Worm (Caenorhabditis elegans) whole organism, L4/young adult: ENCODE measurements around the gene Y39B6A.33.
"Not testable (repeated sequence)": the region's sequence is repeated elsewhere in the genome, so short reads cannot be mapped to it uniquely, and the experiment has no call there.

Source experiments
- W03F9.2 ChIP-seq: fragments of 150-350 bp; optimal IDR thresholded peaks from 2 replicates; lab custom pipeline; 2014; ENCODE audit warnings: missing biosample characterization, missing genetic modification characterization
- dao-5 ChIP-seq: sonication (generic microtip); optimal IDR thresholded peaks from 2 replicates; lab custom pipeline; 2016; ENCODE audit warnings: missing genotype, missing genetic modification characterization, moderate library complexity, missing compliant biosample characterization
- him-1 ChIP-seq: sonication (generic microtip); optimal IDR thresholded peaks from 2 replicates; lab custom pipeline; 2016; ENCODE audit warnings: missing genotype, missing genetic modification reagents, missing genetic modification characterization, missing compliant biosample characterization

Gene Y39B6A.33

DNA sequence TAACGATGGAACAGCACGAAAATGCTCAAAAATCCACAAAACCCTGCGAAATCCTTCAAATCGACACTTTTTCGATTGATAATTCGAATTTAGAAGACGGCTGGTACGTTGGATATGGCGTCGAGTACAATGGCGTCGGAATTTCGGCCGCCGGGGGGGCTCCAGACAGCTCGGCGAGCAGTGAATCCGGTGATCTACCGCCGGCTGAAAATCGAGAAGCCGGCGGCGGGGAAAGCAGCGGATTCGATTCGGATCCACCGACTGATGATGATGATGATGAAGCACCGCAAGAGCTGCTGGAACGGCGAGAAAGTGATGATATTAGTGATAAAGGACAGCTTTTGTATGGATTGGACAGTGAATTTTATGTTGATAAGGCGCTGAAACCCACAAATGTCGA, 10.8 kb upstream of the Y39B6A.33 start:
- TF ChIP-seq dao-5 (no peak), him-1 (tag; lab: Kevin White, UChicago) (no peak), W03F9.2 (tag; lab: Kevin White, UChicago) (no peak)

DNA sequence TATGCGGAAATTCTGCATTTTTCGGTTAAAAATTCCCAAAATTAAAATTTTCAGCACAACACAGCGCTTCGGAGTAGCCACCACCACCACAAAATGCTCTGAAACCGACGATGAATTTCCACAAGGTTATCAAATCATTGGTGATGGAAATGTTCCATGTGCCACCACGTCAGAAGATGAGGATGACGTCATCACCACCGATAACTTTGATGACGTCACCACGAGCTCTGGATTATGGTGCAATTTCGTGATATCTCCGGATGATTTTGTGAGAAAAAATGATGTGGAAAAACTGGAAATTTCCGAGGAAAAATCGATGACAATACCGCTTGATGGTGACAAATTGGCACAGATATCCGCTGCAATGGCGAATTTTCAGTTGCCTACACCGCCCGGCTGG, 8.7 kb upstream of the Y39B6A.33 start:
- TF ChIP-seq him-1 (tag; lab: Kevin White, UChicago) (no peak), dao-5 (no peak), W03F9.2 (tag; lab: Kevin White, UChicago) (no peak)

DNA sequence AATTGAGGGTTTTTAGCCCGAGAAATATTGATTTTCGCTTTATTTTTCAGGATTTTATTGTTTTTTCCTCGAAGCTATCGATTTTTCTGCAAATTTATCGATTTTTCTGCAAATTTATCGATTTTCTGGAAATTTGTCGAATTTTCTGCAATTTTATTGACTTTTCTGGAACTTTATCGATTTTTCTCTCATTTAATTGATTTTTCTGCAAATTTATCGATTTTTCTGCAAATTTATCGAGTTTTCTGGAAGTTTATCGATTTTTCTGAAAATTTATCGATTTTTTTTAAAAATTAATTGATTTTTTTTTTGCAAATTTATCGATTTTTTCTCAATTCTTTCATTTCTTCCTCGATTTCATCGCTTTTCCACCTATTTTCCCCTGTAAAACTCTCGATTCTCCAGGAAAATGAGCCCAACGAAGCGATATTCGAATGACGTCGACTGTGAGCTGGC, 8.2 kb upstream of the Y39B6A.33 start, which contains the start of gene gtf-2F2:
TSS of gene gtf-2F2 (plus strand) at position 406 of the 456 bp plus-strand sequence.
- TF ChIP-seq him-1 (tag; lab: Kevin White, UChicago) (no peak), W03F9.2 (tag; lab: Kevin White, UChicago) (no peak), dao-5 (no peak)

ce11 chrV:18998045-18998444, 3.7 kb upstream of the Y39B6A.33 start, which contains the start of gene tgt-2:
TSS of gene tgt-2 (plus strand) at chrV:18998345.
- TF ChIP-seq dao-5 (no peak), W03F9.2 (tag; lab: Kevin White, UChicago) (no peak), him-1 (tag; lab: Kevin White, UChicago) (no peak)

- TF ChIP-seq him-1 (tag; lab: Kevin White, UChicago) (no peak), dao-5 (no peak), W03F9.2 (tag; lab: Kevin White, UChicago) (no peak)
Measured at ce11 chrV:19000542-19000941, 1.2 kb upstream of the Y39B6A.33 start.

ce11 chrV:19001016-19001415, 740 bp upstream of the Y39B6A.33 start, which contains the start of gene Y39B6A.34:
TSS of gene Y39B6A.34 (plus strand) at chrV:19001018.
- TF ChIP-seq dao-5 (no peak), W03F9.2 (tag; lab: Kevin White, UChicago) (no peak), him-1 (tag; lab: Kevin White, UChicago) (no peak)

ce11 chrV:19010405-19010804, 8.6 kb downstream of the Y39B6A.33 start:
- TF ChIP-seq dao-5, result no peak
- TF ChIP-seq W03F9.2 (tag; lab: Kevin White, UChicago), result no peak
- no peak for TF ChIP-seq him-1 (tag; lab: Kevin White, UChicago)

DNA sequence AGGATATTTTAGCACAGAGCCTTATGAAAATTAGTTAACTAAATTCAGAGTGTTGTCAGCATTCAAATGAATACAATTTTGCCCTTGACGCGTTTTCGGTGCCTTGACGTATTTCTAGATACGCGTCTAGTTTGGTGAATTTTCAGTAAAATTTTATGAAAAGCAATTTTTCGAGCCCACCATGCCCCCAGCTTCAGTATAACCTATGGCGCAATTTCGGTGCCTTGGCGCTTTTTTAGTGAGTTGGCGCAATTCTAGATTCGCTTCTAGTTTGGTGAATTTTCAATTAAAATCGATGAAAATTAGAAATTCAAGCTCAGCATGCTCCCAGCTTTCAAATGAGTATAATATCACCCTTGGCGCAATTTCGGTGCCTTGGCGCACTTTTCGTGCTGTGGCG, 11.5 kb downstream of the Y39B6A.33 start:
- no peak for TF ChIP-seq dao-5
- no peak for TF ChIP-seq W03F9.2 (tag; lab: Kevin White, UChicago)
- no peak for TF ChIP-seq him-1 (tag; lab: Kevin White, UChicago)

- TF ChIP-seq W03F9.2 (tag; lab: Kevin White, UChicago); dao-5; him-1 (tag; lab: Kevin White, UChicago): not testable (repeated sequence)
Measured at ce11 chrV:19014273-19014672, 12.5 kb downstream of the Y39B6A.33 start, which contains the start of gene Y39B6A.30. TSS of gene Y39B6A.30 (plus strand) at chrV:19014573.

ce11 chrV:19019239-19019638, 17.5 kb downstream of the Y39B6A.33 start:
- TF ChIP-seq him-1 (tag; lab: Kevin White, UChicago), result no peak
- no peak for TF ChIP-seq W03F9.2 (tag; lab: Kevin White, UChicago)
- no peak for TF ChIP-seq dao-5

ce11 chrV:19024683-19025082, 22.9 kb downstream of the Y39B6A.33 start, which contains the start of gene Y39B6A.29:
TSS of gene Y39B6A.29 (minus strand) at chrV:19024783.
- TF ChIP-seq him-1 (tag; lab: Kevin White, UChicago) (no peak), dao-5 (no peak), W03F9.2 (tag; lab: Kevin White, UChicago) (no peak)

DNA sequence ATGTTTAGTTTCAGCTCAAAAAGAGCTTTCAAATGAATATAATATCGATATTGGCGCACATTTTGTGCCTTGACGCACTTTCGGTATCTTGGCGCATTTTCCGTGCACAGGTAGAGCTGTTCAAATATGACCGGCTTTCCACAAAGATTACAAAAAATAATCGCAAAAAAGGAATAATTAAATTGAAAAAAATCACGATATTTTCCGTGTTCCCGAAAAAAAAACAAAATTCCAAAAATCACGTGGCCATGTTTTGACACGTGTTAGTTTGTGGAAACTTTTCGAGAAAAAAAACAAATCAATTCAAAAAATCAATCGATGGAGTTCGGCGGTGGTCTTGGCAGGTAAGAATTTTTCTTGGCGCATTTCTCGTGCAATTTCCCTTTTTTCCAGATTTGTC, 24.4 kb downstream of the Y39B6A.33 start, which contains the start of gene Y39B6A.25:
TSS of gene Y39B6A.25 (plus strand) at position 301 of the 400 bp plus-strand sequence.
- TF ChIP-seq W03F9.2 (tag; lab: Kevin White, UChicago) (no peak), dao-5 (no peak), him-1 (tag; lab: Kevin White, UChicago) (no peak)

DNA sequence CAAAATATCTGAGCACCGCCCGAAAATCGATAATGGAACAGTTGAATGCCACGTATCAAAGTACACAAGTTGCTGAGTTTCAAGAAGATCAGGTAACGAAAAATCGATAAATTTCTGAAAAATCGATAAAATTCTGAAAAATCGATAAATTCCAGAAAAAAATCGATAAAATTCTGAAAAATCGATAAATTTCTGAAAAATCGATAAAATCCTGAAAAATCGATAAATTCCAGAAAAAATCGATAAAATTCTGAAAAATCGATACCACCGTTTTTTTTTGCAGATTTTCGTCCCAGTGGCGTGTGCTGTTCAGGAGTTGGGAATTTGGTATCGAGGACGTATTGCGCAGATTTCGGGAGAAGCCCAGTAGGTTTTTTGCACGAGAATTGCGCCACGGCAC, 25.6 kb downstream of the Y39B6A.33 start:
- TF ChIP-seq W03F9.2 (tag; lab: Kevin White, UChicago), result no peak
- TF ChIP-seq dao-5, result no peak
- no peak for TF ChIP-seq him-1 (tag; lab: Kevin White, UChicago)

DNA sequence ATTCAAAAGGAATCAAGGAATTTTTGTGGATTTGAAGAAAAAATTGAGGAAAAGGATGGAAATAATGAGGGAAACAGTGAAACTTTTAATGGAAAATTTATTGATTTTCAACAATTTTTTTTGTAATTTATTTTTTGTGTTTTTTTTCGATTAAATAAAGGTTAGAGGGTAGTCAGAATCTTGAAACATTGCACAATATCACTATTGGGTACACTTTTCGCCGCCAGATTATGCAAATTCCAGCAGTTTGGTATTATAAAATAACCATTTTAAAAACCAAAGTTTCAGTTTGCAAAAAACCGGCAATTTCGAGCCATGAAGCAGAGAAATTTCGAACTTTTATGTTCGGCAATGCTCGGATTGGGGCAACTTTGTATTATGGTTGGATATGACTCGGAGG, 29.7 kb downstream of the Y39B6A.33 start, which contains the start of gene Y39B6A.27:
TSS of gene Y39B6A.27 (plus strand) at position 301 of the 400 bp plus-strand sequence.
- no peak for TF ChIP-seq dao-5
- no peak for TF ChIP-seq him-1 (tag; lab: Kevin White, UChicago)
- no peak for TF ChIP-seq W03F9.2 (tag; lab: Kevin White, UChicago)

- TF ChIP-seq him-1 (tag; lab: Kevin White, UChicago) (no peak), W03F9.2 (tag; lab: Kevin White, UChicago) (no peak), dao-5 (no peak)
Measured at ce11 chrV:19036061-19036460, 34.3 kb downstream of the Y39B6A.33 start.
